Worm (Caenorhabditis elegans) whole organism, L3 larva: ENCODE results near the gene C34C12.9.

Source experiments
- daf-12 ChIP-seq: fragments of 150-350 bp; optimal IDR thresholded peaks from 2 replicates; lab custom pipeline; 2014; ENCODE audit warnings: missing biosample characterization, missing genetic modification reagents, missing genetic modification characterization
- lin-15B ChIP-seq: fragments of 150-350 bp; optimal IDR thresholded peaks from 2 replicates; lab custom pipeline; 2014; ENCODE audit warnings: missing biosample characterization, missing genetic modification characterization
- skn-1 ChIP-seq: fragments of 150-350 bp; optimal IDR thresholded peaks from 2 replicates; lab custom pipeline; 2014; ENCODE audit warnings: missing biosample characterization, missing genetic modification characterization

DNA sequence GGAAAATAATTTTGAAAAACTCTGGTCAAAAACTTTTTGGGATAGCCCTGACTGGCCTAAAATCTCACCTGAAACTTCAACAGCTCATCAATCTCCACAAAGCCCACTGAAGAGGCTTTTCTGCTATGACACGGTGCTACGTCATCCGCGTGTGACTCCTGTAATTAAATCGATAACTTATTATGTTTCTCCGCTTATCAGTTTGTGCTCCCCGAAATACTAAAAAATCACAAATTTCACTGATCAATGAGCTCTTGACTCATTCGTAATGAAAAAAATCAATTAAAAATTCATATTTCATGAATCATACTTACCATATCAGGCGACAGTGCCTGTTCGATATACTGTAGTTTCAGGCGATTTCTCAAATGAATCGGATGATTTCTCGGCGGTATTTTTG is 298 bp downstream of the C34C12.9 start:
- TF ChIP-seq daf-12 (tag; lab: Kevin White, UChicago) (no peak), skn-1 (tag; lab: Kevin White, UChicago) (no peak), lin-15B (tag; lab: Kevin White, UChicago) (no peak)
